Fruit fly (Drosophila melanogaster) whole organism, pupa: ENCODE data around the gene bru1.

Source experiments
- CG10348 ChIP-seq: fragments of 200-800 bp; sonication (Bioruptor generic); IDR thresholded peaks from 2 replicates; pipeline ENCODE4 v1.3.6; 2022; ENCODE audit warnings: missing biosample characterization, missing genetic modification characterization
- CG12605 ChIP-seq: fragments of 200-800 bp; sonication (Bioruptor generic); IDR thresholded peaks from 2 replicates; pipeline ENCODE4 v1.3.6; 2022; ENCODE audit warnings: missing biosample characterization, missing genetic modification characterization
- CG15710 ChIP-seq: fragments of 200-800 bp; sonication (Bioruptor generic); optimal IDR thresholded peaks from 2 replicates; lab custom pipeline; 2018; ENCODE audit warnings: missing biosample characterization, mild to moderate bottlenecking, missing genetic modification characterization, moderate library complexity
- CG8159 ChIP-seq: fragments of 200-800 bp; sonication (Bioruptor generic); optimal IDR thresholded peaks from 3 replicates; lab custom pipeline; 2018; ENCODE audit warnings: missing biosample characterization, mild to moderate bottlenecking, missing genetic modification characterization, moderate library complexity
- CG9948 ChIP-seq: fragments of 200-800 bp; sonication (Bioruptor generic); optimal IDR thresholded peaks from 2 replicates; lab custom pipeline; 2018; ENCODE audit warnings: missing biosample characterization, mild to moderate bottlenecking, missing genetic modification characterization, moderate library complexity
- D1 ChIP-seq: fragments of 200-800 bp; sonication (Bioruptor generic); optimal IDR thresholded peaks from 2 replicates; lab custom pipeline; 2018; ENCODE audit warnings: missing biosample characterization, mild to moderate bottlenecking, missing genetic modification characterization, moderate library complexity
- fd96Ca ChIP-seq: fragments of 200-800 bp; sonication (Bioruptor generic); IDR thresholded peaks from 3 replicates; pipeline ENCODE4 v1.3.6; 2022; ENCODE audit warnings: missing biosample characterization, missing genetic modification characterization

DNA sequence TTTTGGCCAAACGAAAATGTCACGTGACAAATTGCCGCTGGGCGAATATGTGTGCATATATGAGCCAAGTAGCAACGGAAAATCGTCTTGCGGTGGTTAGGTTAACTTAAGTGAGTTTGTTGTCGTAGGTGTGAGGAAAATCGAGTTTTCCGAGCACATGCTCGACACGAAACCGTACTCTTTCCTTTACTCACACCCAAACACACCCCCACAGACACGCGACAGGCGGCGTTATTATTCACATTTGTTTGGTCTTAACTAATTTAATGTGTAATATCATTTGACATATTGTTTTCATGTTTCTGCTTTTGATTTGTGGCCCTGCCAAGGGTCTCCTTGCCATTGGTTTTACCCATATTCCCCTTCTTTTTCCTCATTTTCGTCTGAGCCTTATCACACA lies 68.0 kb downstream of the bru1 start:
- no peak for TF ChIP-seq CG10348
- no peak for TF ChIP-seq CG8159 (tag; lab: Kevin White, UChicago)
- no peak for TF ChIP-seq CG12605 (GFP tag; lab: Robert Waterston, UW)
- no peak for TF ChIP-seq CG9948 (tag; lab: Kevin White, UChicago)
- no peak for TF ChIP-seq fd96Ca (GFP tag; lab: Robert Waterston, UW)
- TF ChIP-seq D1 (tag; lab: Kevin White, UChicago), result no peak
- no peak for TF ChIP-seq CG15710 (tag; lab: Kevin White, UChicago)
